Fruit fly (Drosophila melanogaster): ENCODE results near the gene MESK4.

The MESK4 gene

DNA sequence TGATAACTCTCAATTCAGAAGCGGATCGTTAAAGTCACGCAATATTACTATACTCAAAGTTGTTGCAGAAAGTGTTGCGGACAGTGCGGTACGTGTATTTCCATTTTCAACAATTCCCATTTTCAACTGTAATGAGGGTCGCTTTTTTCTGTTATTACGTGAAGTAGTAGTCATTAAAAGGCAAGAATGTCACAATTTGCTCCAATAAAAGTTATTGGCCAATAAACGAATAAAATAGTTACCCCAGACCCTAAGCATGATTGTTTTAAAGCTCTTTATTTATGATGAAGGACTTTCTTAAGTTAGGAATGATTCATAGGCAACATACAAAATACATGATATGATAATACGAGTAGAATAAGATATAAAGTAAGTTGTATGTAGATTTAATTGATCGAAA lies 18.7 kb downstream of the MESK4 start:
- no peak for TF ChIP-seq CG3032 (tag; optimal IDR thresholded peaks at IDR 0.05)
- no peak for TF ChIP-seq CG1621 (tag; optimal IDR thresholded peaks at IDR 0.05)
- no peak for TF ChIP-seq CG10669 (GFP tag; optimal IDR thresholded peaks at IDR 0.05)
- no peak for TF ChIP-seq CG8119 (GFP tag; IDR thresholded peaks at IDR 0.05)
- TF ChIP-seq Ets21C (GFP tag; optimal IDR thresholded peaks at IDR 0.05) = no peak
- no peak for TF ChIP-seq CG6854 (GFP tag; optimal IDR thresholded peaks at IDR 0.05)
- TF ChIP-seq CG3919 (GFP tag; optimal IDR thresholded peaks at IDR 0.05) = no peak
- no peak for TF ChIP-seq Hr39 (GFP tag; optimal IDR thresholded peaks at IDR 0.05)
- no peak for TF ChIP-seq cyc (GFP tag; optimal IDR thresholded peaks at IDR 0.05)
- no peak for TF ChIP-seq esn (GFP tag; optimal IDR thresholded peaks at IDR 0.05)
- no peak for TF ChIP-seq CG11902 (GFP tag; optimal IDR thresholded peaks at IDR 0.05)
- TF ChIP-seq Sox14 (GFP tag; optimal IDR thresholded peaks at IDR 0.05) = no peak
- TF ChIP-seq svp (GFP tag) = no peak
- TF ChIP-seq OdsH (GFP tag; optimal IDR thresholded peaks at IDR 0.05) = no peak
- no peak for TF ChIP-seq CG15336 (GFP tag; IDR thresholded peaks at IDR 0.05)

DNA sequence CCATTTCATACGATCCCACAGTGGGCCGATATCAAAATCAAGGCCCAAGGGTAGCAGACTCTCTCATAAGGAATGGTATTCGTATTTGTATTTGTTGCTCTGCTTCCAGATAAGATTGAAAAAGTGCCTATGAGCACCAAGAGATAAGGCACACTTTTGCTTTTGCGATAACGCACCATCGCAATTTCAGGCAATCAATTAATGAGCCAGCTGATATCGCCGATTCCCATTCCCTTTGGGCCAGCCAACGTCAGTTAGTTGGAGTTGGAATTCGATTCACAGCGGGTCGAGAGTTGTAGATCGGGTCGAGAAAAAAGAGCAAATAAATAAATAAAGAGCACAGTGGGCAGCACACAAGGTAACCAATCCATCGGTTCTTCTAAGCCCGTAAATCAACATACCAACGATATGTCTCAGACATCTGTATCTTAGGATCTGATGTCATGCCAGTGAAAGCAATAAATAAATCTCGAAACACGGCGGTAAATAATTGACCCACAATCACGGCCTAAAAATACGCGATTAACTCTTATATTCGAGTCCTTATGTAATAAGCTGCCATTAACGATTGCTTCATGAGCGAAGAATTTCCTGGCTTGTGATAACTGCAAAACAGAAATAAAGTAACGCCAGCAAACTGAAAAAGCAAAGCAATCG lies 19.5 kb downstream of the MESK4 start, which contains the start of gene CG8907:
CG8907 (plus strand) TSS at position 252 of the 657 bp plus-strand sequence.
- TF ChIP-seq Eip78C (GFP tag) (peak; percentile 49), CG3919 (GFP tag; optimal IDR thresholded peaks at IDR 0.05) (no peak), CG4318 (GFP tag; optimal IDR thresholded peaks at IDR 0.05) (no peak), svp (GFP tag) (peak; percentile 94), CG8319 (GFP tag; optimal IDR thresholded peaks at IDR 0.05) (no peak), vri (GFP tag; optimal IDR thresholded peaks at IDR 0.05) (peak; percentile 93), CG10631 (GFP tag; optimal IDR thresholded peaks at IDR 0.05) (no peak), Gug (GFP tag; IDR thresholded peaks at IDR 0.05) (no peak)

DNA sequence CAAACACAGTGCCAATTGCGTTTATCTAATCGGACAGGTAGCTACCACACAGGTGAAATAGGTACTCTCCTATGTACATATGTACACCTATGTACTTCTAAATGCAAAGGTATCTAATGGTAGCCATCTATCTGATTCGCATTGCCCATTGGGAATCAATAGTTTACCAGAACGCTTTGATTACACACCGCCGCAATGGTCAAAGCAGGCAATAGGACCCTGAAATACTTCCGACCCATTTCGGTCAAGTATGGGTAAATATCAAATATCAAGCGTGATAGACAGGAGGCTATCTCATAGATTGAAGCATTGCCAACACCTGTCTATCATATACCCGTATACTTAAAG lies 20.0 kb downstream of the MESK4 start:
- no peak for TF ChIP-seq Ets21C (GFP tag; optimal IDR thresholded peaks at IDR 0.05)
- peak; percentile 53 for TF ChIP-seq vri (GFP tag; optimal IDR thresholded peaks at IDR 0.05)

DNA sequence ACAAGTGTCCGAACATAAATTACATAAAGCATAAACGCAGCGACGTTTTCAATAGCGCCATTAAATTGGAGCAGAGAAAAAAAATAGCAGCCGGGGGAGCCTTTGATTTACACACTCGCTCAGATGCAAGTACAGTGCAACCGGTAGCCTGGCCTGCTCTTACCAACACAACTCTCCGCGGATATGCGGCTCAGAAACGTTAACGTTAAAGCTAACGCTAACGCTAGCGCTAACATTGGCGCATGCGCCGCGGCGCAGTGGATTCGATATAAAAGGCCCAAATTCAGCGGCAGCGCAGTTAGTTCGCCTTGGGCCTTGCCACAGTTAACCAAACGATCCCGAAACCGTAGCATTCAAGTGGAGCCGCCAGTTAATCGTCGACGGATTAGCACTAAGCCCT lies 25.7 kb downstream of the MESK4 start, which contains the start of gene Pxd:
Pxd (plus strand) TSS at position 301 of the 400 bp plus-strand sequence.
- TF ChIP-seq fkh (GFP tag; optimal IDR thresholded peaks at IDR 0.05) (no peak), Sox15 (GFP tag; optimal IDR thresholded peaks at IDR 0.05) (no peak), fd59A (GFP tag; optimal IDR thresholded peaks at IDR 0.05) (no peak), CG6854 (GFP tag; optimal IDR thresholded peaks at IDR 0.05) (no peak), dsx (GFP tag; optimal IDR thresholded peaks at IDR 0.05; ENCODE audit: poor library complexity, severe bottlenecking) (no peak), CG11902 (GFP tag; optimal IDR thresholded peaks at IDR 0.05) (no peak), vri (GFP tag; optimal IDR thresholded peaks at IDR 0.05) (no peak)

DNA sequence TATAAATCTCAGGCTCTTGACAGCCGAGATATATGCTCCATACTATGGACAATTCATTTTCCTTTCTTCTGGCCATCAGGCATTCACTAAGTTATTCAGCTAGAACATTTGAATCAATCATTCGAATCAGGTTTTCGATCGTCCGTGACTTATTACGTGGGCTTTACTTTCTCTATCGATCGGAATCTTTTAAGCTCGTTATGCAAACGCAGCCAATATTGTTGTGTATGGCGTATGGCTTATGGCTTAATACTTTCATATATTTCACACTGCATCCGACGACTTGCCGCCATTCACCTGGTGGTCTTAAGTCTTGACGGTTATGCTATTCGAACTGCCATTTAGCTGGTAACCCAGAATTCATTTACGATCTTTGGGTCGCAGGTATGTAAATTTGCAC lies 27.6 kb downstream of the MESK4 start:
- TF ChIP-seq Met (GFP tag; optimal IDR thresholded peaks at IDR 0.05) (no peak), topi (GFP tag; optimal IDR thresholded peaks at IDR 0.05) (no peak), achi (GFP tag; optimal IDR thresholded peaks at IDR 0.05) (no peak), Eip75B (GFP tag; optimal IDR thresholded peaks at IDR 0.05) (no peak), Eip78C (GFP tag) (no peak), Hr38 (GFP tag; optimal IDR thresholded peaks at IDR 0.05) (no peak), CG6808 (GFP tag; optimal IDR thresholded peaks at IDR 0.05) (no peak), net (GFP tag; optimal IDR thresholded peaks at IDR 0.05) (no peak), CG15336 (GFP tag; IDR thresholded peaks at IDR 0.05) (no peak), Sox14 (GFP tag; optimal IDR thresholded peaks at IDR 0.05) (no peak), CG31627 (GFP tag; optimal IDR thresholded peaks at IDR 0.05) (no peak), CG11762 (GFP tag; optimal IDR thresholded peaks at IDR 0.05; ENCODE audit: insufficient read depth) (no peak), CG11902 (GFP tag; optimal IDR thresholded peaks at IDR 0.05) (no peak), CG3032 (tag; optimal IDR thresholded peaks at IDR 0.05) (no peak), vri (GFP tag; optimal IDR thresholded peaks at IDR 0.05) (no peak), dac (GFP tag; optimal IDR thresholded peaks at IDR 0.05) (no peak), dsx (GFP tag; optimal IDR thresholded peaks at IDR 0.05; ENCODE audit: poor library complexity, severe bottlenecking) (no peak)
